Fruit fly (Drosophila melanogaster): ENCODE measurements around the gene Snoo.

Snoo gene

dm6 chr2L:7931218-7931617 is 52.8 kb downstream of the Snoo start (continued):
- TF ChIP-seq vvl (GFP tag; IDR thresholded peaks at IDR 0.05) (0 out of 2 replicates have a peak, but pooled peaks have one; percentile 17), Nf-YB (GFP tag; optimal IDR thresholded peaks at IDR 0.05) (no peak), CG13424 (tag; optimal IDR thresholded peaks at IDR 0.05) (peak; percentile 17), phol (tag; optimal IDR thresholded peaks at IDR 0.05) (no peak), gsb (GFP tag; IDR thresholded peaks at IDR 0.05) (no peak), NFAT (GFP tag; IDR thresholded peaks at IDR 0.05) (no peak), tll (GFP tag; optimal IDR thresholded peaks at IDR 0.05) (no peak), Taf1 (GFP tag; IDR thresholded peaks at IDR 0.05) (0 out of 2 replicates have a peak, but pooled peaks have one; percentile 12)

- TF ChIP-seq mirr (GFP tag; optimal IDR thresholded peaks at IDR 0.05), result peak; percentile 16
- TF ChIP-seq CG4617 (GFP tag; optimal IDR thresholded peaks at IDR 0.05; ENCODE audit: borderline replicate concordance), result no peak
- TF ChIP-seq abd-A (tag; optimal IDR thresholded peaks at IDR 0.05), result peak; percentile 74
- no peak for TF ChIP-seq B-H1 (GFP tag; IDR thresholded peaks at IDR 0.05)
- no peak for TF ChIP-seq CG13775 (GFP tag; optimal IDR thresholded peaks at IDR 0.05)
- no peak for TF ChIP-seq GATAe (GFP tag; conservative IDR thresholded peaks at IDR 0.05)
- peak; percentile 31 for TF ChIP-seq Hey (tag; optimal IDR thresholded peaks at IDR 0.05)
- peak in 1 of 2 experiments; percentile 79 for TF ChIP-seq Pdp1 (GFP tag; optimal IDR thresholded peaks at IDR 0.05)
- TF ChIP-seq knrl (GFP tag; IDR thresholded peaks at IDR 0.05; ENCODE audit: partially characterized antibody), result no peak
- TF ChIP-seq HHEX (GFP tag; optimal IDR thresholded peaks at IDR 0.05), result no peak
- no peak for TF ChIP-seq disco-r (GFP tag; optimal IDR thresholded peaks at IDR 0.05)
- no peak for TF ChIP-seq zen (tag; optimal IDR thresholded peaks at IDR 0.05)
- TF ChIP-seq Med (GFP tag), result peak; percentile 16
- TF ChIP-seq pros (GFP tag; optimal IDR thresholded peaks at IDR 0.05), result no peak
- TF ChIP-seq Oaz (GFP tag; IDR thresholded peaks at IDR 0.05), result no peak
- peak; percentile 62 for TF ChIP-seq sd (tag; optimal IDR thresholded peaks at IDR 0.05)
- TF ChIP-seq CG1603 (tag; optimal IDR thresholded peaks at IDR 0.05), result no peak
- TF ChIP-seq nerfin-1 (tag; optimal IDR thresholded peaks at IDR 0.05), result peak; percentile 49
- TF ChIP-seq Xrp1 (GFP tag; IDR thresholded peaks at IDR 0.05), result no peak
- TF ChIP-seq CG1602 (GFP tag; optimal IDR thresholded peaks at IDR 0.05), result no peak
These were observed 53.3 kb downstream of the Snoo start for dm6 chr2L:7930737-7931136.

- TF ChIP-seq CG3847 (GFP tag; IDR thresholded peaks at IDR 0.05) (0 out of 2 replicates have a peak, but pooled peaks have one; percentile 7), slbo (GFP tag; IDR thresholded peaks at IDR 0.05) (peak; percentile 39; the same call in 1 of the 2 replicates), Hsf (GFP tag; optimal IDR thresholded peaks at IDR 0.05) (no peak), Trl (optimal IDR thresholded peaks at IDR 0.05) (peak in 1 of 2 experiments; percentile 52), Trl (GFP tag; optimal IDR thresholded peaks at IDR 0.05) (no peak), grn (GFP tag; optimal IDR thresholded peaks at IDR 0.05) (peak; percentile 81), HLH4C (GFP tag; IDR thresholded peaks at IDR 0.05; ENCODE audit: partially characterized antibody) (no peak), lab (GFP tag; optimal IDR thresholded peaks at IDR 0.05) (peak; percentile 13), sens (GFP tag) (peak; percentile 64), Ada2b (GFP tag; IDR thresholded peaks at IDR 0.05) (no peak), CG9932 (GFP tag; IDR thresholded peaks at IDR 0.05) (0 out of 2 replicates have a peak, but pooled peaks have one; percentile 24), Xbp1 (GFP tag; optimal IDR thresholded peaks at IDR 0.05) (no peak), Antp (GFP tag; optimal IDR thresholded peaks at IDR 0.05) (no peak), CG8944 (GFP tag; optimal IDR thresholded peaks at IDR 0.05) (no peak), Atf-2 (GFP tag; optimal IDR thresholded peaks at IDR 0.05) (no peak), dysf (GFP tag; IDR thresholded peaks at IDR 0.05) (peak; percentile 47; the same call in 1 of the 3 replicates), fd3F (GFP tag; optimal IDR thresholded peaks at IDR 0.05) (no peak), CG18011 (GFP tag; optimal IDR thresholded peaks at IDR 0.05) (no peak), CG34422 (GFP tag; IDR thresholded peaks at IDR 0.05) (no peak), sug (tag; optimal IDR thresholded peaks at IDR 0.05) (peak; percentile 87)
These were observed 57.5 kb downstream of the Snoo start for dm6 chr2L:7926288-7927061.

Data from whole organism, embryonic.